Worm (Caenorhabditis elegans) whole organism, L4/young adult: ENCODE measurements around the gene clp-4.

Source experiments
- W03F9.2 ChIP-seq: fragments of 150-350 bp; optimal IDR thresholded peaks from 2 replicates; lab custom pipeline; 2014; ENCODE audit warnings: missing biosample characterization, missing genetic modification characterization
- dao-5 ChIP-seq: sonication (generic microtip); optimal IDR thresholded peaks from 2 replicates; lab custom pipeline; 2016; ENCODE audit warnings: missing genotype, missing genetic modification characterization, moderate library complexity, missing compliant biosample characterization
- him-1 ChIP-seq: sonication (generic microtip); optimal IDR thresholded peaks from 2 replicates; lab custom pipeline; 2016; ENCODE audit warnings: missing genotype, missing genetic modification reagents, missing genetic modification characterization, missing compliant biosample characterization

Gene clp-4

ce11 chrIII:1819049-1819597 lies 1.0 kb upstream of the clp-4 start:
- no peak for TF ChIP-seq dao-5 (tag; lab: Kevin White, UChicago)
- no peak for TF ChIP-seq him-1 (tag; lab: Kevin White, UChicago)
- peak; percentile 18 for TF ChIP-seq W03F9.2 (tag; lab: Kevin White, UChicago)

ce11 chrIII:1814285-1814684 lies 3.8 kb downstream of the clp-4 start:
- no peak for TF ChIP-seq W03F9.2 (tag; lab: Kevin White, UChicago)
- no peak for TF ChIP-seq him-1 (tag; lab: Kevin White, UChicago)
- TF ChIP-seq dao-5 (tag; lab: Kevin White, UChicago), result no peak

ce11 chrIII:1806183-1806798 lies 11.8 kb downstream of the clp-4 start:
- no peak for TF ChIP-seq him-1 (tag; lab: Kevin White, UChicago)
- TF ChIP-seq dao-5 (tag; lab: Kevin White, UChicago), result no peak
- TF ChIP-seq W03F9.2 (tag; lab: Kevin White, UChicago), result no peak

DNA sequence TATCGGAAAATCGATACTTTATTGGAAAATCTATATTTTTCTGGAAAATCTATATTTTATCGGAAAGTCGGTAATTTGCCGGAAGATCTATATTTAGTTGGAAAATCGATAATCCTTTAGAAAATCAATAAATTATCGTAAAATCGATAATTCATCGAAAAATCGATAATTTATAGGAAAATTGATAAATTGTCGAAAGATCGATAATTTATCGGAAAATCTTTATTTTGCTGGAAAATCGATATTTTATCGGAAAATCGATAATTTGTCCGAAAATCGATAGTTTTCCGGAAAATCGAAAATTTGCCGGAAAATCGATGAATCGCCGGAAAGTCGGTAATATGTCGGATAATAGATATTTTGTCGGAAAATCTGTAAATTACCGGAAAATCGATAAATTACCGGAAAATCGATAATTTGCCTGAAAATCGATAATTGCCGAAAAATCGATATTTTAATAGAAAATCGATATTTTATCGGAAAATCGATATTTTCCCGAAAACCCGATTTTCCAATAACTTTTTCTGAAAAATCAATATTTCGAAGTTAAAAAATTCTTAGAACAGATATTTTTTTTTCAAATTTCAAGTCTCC lies 12.6 kb downstream of the clp-4 start:
- TF ChIP-seq W03F9.2 (tag; lab: Kevin White, UChicago) (no peak), him-1 (tag; lab: Kevin White, UChicago) (no peak), dao-5 (tag; lab: Kevin White, UChicago) (no peak)

- no peak for TF ChIP-seq him-1 (tag; lab: Kevin White, UChicago)
- TF ChIP-seq dao-5 (tag; lab: Kevin White, UChicago), result no peak
- no peak for TF ChIP-seq W03F9.2 (tag; lab: Kevin White, UChicago)
Measured at ce11 chrIII:1804477-1804876, 13.6 kb downstream of the clp-4 start.

- no peak for TF ChIP-seq W03F9.2 (tag; lab: Kevin White, UChicago)
- no peak for TF ChIP-seq him-1 (tag; lab: Kevin White, UChicago)
- no peak for TF ChIP-seq dao-5 (tag; lab: Kevin White, UChicago)
Measured at ce11 chrIII:1803000-1803399, 15.1 kb downstream of the clp-4 start.

DNA sequence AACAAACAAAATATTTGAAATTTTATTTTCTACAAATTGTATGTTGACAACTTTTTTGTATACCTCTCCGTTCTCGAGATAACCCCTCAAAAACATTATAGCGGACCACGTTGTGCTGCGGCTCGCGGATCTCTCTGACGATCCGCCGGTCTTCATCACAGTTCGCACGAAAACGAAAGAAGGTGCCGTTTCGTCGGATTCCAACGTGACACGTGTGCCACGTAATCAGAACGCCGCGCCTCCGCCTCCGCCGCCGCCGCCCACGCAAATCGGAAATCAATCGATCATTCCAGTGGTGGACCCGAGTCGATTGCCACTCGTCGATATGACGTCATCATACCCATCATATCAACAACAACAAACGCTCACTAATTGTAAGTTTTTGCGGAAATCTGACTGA lies 18.7 kb downstream of the clp-4 start:
- TF ChIP-seq dao-5 (tag; lab: Kevin White, UChicago) (no peak), him-1 (tag; lab: Kevin White, UChicago) (no peak), W03F9.2 (tag; lab: Kevin White, UChicago) (no peak)

- no peak for TF ChIP-seq dao-5 (tag; lab: Kevin White, UChicago)
- TF ChIP-seq him-1 (tag; lab: Kevin White, UChicago), result no peak
- TF ChIP-seq W03F9.2 (tag; lab: Kevin White, UChicago), result no peak
Measured at ce11 chrIII:1794100-1794499, 24.0 kb downstream of the clp-4 start.

- TF ChIP-seq W03F9.2 (tag; lab: Kevin White, UChicago) (no peak), him-1 (tag; lab: Kevin White, UChicago) (no peak), dao-5 (tag; lab: Kevin White, UChicago) (no peak)
Measured at ce11 chrIII:1793416-1793815, 24.7 kb downstream of the clp-4 start.

DNA sequence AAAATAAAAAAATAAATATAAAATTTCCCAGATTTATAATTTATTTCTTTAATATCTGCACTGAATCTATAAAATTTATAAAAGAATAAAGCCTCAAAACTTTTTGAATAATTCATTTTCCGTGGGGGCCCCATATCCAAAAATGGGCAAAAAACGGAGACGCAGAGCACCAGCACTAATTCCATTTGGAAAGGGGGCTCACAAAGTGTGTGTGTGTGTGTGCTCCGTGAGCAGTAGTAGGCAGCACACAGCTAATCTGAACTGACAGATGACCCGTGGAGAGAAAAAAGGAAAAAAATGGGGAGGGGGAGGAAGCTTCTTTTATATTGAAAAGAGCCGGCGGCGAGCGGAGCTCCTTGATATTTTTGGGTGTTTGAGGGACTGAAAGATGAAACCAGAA lies 26.2 kb downstream of the clp-4 start:
- TF ChIP-seq him-1 (tag; lab: Kevin White, UChicago), result peak; percentile 34
- TF ChIP-seq dao-5 (tag; lab: Kevin White, UChicago), result no peak

- no peak for TF ChIP-seq W03F9.2 (tag; lab: Kevin White, UChicago)
- TF ChIP-seq dao-5 (tag; lab: Kevin White, UChicago), result no peak
- TF ChIP-seq him-1 (tag; lab: Kevin White, UChicago), result no peak
Measured at ce11 chrIII:1788972-1789371, 29.2 kb downstream of the clp-4 start.

ce11 chrIII:1788033-1788432 lies 30.1 kb downstream of the clp-4 start, which contains the start of gene rimb-1:
TSS of gene rimb-1 (plus strand) at chrIII:1788333.
- TF ChIP-seq him-1 (tag; lab: Kevin White, UChicago) (no peak), dao-5 (tag; lab: Kevin White, UChicago) (no peak), W03F9.2 (tag; lab: Kevin White, UChicago) (no peak)

DNA sequence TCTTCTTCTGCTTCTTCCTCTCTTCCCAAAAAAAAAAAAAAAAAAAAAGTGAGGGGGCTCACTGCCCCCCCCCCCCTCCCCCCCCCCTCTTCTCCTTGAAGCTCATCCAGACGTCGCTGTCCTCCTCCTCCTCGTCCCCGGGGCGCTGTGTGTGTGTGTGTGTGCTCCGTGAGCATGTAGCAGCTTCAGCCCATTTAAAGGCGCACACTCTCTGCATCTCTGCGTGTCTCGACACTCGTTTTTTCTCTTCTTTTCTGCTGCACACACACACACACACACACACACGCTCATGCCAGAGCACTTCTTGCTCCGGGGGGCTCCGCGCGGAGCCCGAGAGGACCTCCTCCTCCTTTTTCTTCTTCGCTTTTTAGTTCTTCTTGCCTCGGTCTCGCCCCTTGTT lies 32.3 kb downstream of the clp-4 start:
- TF ChIP-seq W03F9.2 (tag; lab: Kevin White, UChicago) (no peak), dao-5 (tag; lab: Kevin White, UChicago) (no peak), him-1 (tag; lab: Kevin White, UChicago) (peak; percentile 61)

- TF ChIP-seq dao-5 (tag; lab: Kevin White, UChicago) (no peak), W03F9.2 (tag; lab: Kevin White, UChicago) (no peak), him-1 (tag; lab: Kevin White, UChicago) (no peak)
Measured at ce11 chrIII:1777969-1778368, 40.2 kb downstream of the clp-4 start, which contains the start of gene Y39A3CL.4. TSS of gene Y39A3CL.4 (minus strand) at chrIII:1778069.
